Fruit fly (Drosophila melanogaster) whole organism, embryonic: ENCODE results near the gene CG7120.

Experiments
- BEAF-32 ChIP-seq: fragments of 200-800 bp; sonication (Bioruptor generic); optimal IDR thresholded peaks from 3 replicates; lab custom pipeline; 2017; ENCODE audit warnings: missing biosample characterization, missing genetic modification characterization, mild to moderate bottlenecking, moderate library complexity, missing genetic modification reagents
- Blimp-1 ChIP-seq: fragments of 200-800 bp; sonication (Bioruptor generic); optimal IDR thresholded peaks from 3 replicates; lab custom pipeline; 2018; ENCODE audit warnings: missing biosample characterization, missing genetic modification characterization, mild to moderate bottlenecking, moderate library complexity, missing genetic modification reagents
- C15 ChIP-seq: fragments of 200-800 bp; sonication (Bioruptor generic); IDR thresholded peaks from 3 replicates; pipeline ENCODE4 v1.3.6; 2022; ENCODE audit warnings: missing biosample characterization, missing genetic modification characterization
- CG10147 ChIP-seq: fragments of 200-800 bp; sonication (Bioruptor generic); optimal IDR thresholded peaks from 2 replicates; lab custom pipeline; 2019; ENCODE audit warnings: missing biosample characterization, mild to moderate bottlenecking, missing genetic modification characterization, moderate library complexity
- CG10267 ChIP-seq: fragments of 200-800 bp; sonication (Bioruptor generic); optimal IDR thresholded peaks from 2 replicates; lab custom pipeline; 2018; ENCODE audit warnings: missing biosample characterization, mild to moderate bottlenecking, missing genetic modification characterization, moderate library complexity
- CG10366 ChIP-seq: fragments of 200-800 bp; sonication (Bioruptor generic); IDR thresholded peaks from 2 replicates; pipeline ENCODE4 v1.3.6; 2022; ENCODE audit warnings: missing biosample characterization, missing genetic modification characterization
- CG11093 ChIP-seq: fragments of 200-800 bp; sonication (Bioruptor generic); IDR thresholded peaks from 3 replicates; pipeline ENCODE4 v1.3.6; 2022; ENCODE audit warnings: missing biosample characterization, missing genetic modification characterization
- CG11504 ChIP-seq: fragments of 200-800 bp; sonication (Bioruptor generic); optimal IDR thresholded peaks from 3 replicates; lab custom pipeline; 2019; ENCODE audit warnings: missing biosample characterization, mild to moderate bottlenecking, missing genetic modification characterization, moderate library complexity
- CG12155 ChIP-seq: fragments of 200-800 bp; sonication (Bioruptor generic); optimal IDR thresholded peaks from 3 replicates; lab custom pipeline; 2016; ENCODE audit warnings: missing biosample characterization, missing genetic modification characterization
- CG15514 ChIP-seq: fragments of 200-800 bp; sonication (Bioruptor generic); optimal IDR thresholded peaks from 3 replicates; lab custom pipeline; 2017; ENCODE audit warnings: missing biosample characterization, missing genetic modification characterization, mild to moderate bottlenecking, moderate library complexity, missing genetic modification reagents
- CG1602 ChIP-seq: fragments of 200-800 bp; sonication (Bioruptor generic); optimal IDR thresholded peaks from 3 replicates; lab custom pipeline; 2016; ENCODE audit warnings: missing biosample characterization, missing genetic modification characterization
- CG16863 ChIP-seq: fragments of 200-800 bp; sonication (Bioruptor generic); optimal IDR thresholded peaks from 3 replicates; lab custom pipeline; 2016; ENCODE audit warnings: missing biosample characterization, missing genetic modification characterization
- CG2678 ChIP-seq: fragments of 200-800 bp; sonication (Bioruptor generic); optimal IDR thresholded peaks from 3 replicates; lab custom pipeline; 2019; ENCODE audit warnings: missing biosample characterization, mild to moderate bottlenecking, missing genetic modification characterization, moderate library complexity
- CG31441 ChIP-seq: fragments of 200-800 bp; sonication (Bioruptor generic); IDR thresholded peaks from 2 replicates; pipeline ENCODE4 v1.3.6; 2022; ENCODE audit warnings: missing biosample characterization, missing genetic modification characterization
- CG3838 ChIP-seq: fragments of 200-800 bp; sonication (Bioruptor generic); optimal IDR thresholded peaks from 3 replicates; lab custom pipeline; 2016; ENCODE audit warnings: missing biosample characterization, missing genetic modification characterization
- CG4282 ChIP-seq: fragments of 200-800 bp; sonication (Bioruptor generic); optimal IDR thresholded peaks from 2 replicates; lab custom pipeline; 2016; ENCODE audit warnings: missing biosample characterization, missing genetic modification characterization
- CG4820 ChIP-seq: fragments of 200-800 bp; sonication (Bioruptor generic); optimal IDR thresholded peaks from 3 replicates; lab custom pipeline; 2016; ENCODE audit warnings: missing biosample characterization, missing genetic modification characterization
- CG6175 ChIP-seq: fragments of 200-800 bp; sonication (Bioruptor generic); IDR thresholded peaks from 3 replicates; pipeline ENCODE4 v1.3.6; 2022; ENCODE audit warnings: missing biosample characterization, missing genetic modification characterization
- CG7963 ChIP-seq: fragments of 200-800 bp; sonication (Bioruptor generic); IDR thresholded peaks from 3 replicates; pipeline ENCODE4 v1.3.6; 2022; ENCODE audit warnings: missing biosample characterization, missing genetic modification characterization; ENCODE audit not compliant: partially characterized antibody
- HLH3B ChIP-seq: fragments of 200-800 bp; sonication (Bioruptor generic); IDR thresholded peaks from 2 replicates; pipeline ENCODE4 v1.3.6; 2022; ENCODE audit warnings: missing biosample characterization, missing genetic modification characterization
- HLH4C ChIP-seq: fragments of 200-800 bp; sonication (Bioruptor generic); IDR thresholded peaks from 3 replicates; pipeline ENCODE4 v1.3.6; 2022; ENCODE audit warnings: missing biosample characterization, missing genetic modification characterization; ENCODE audit not compliant: partially characterized antibody
- Hr78 ChIP-seq, 2 experiments: fragments of 200-800 bp in 1 of 2; fragments of >200 bp in 1 of 2; sonication (Bioruptor generic) in 1 of 2; optimal IDR thresholded peaks; 2 replicates each; lab custom pipeline; 2017 to 2019; ENCODE audit warnings: missing biosample characterization in 2 of 2, missing genetic modification characterization in 2 of 2, mild to moderate bottlenecking in 1 of 2, moderate library complexity in 1 of 2
- Meics ChIP-seq: fragments of 200-800 bp; sonication (Bioruptor generic); optimal IDR thresholded peaks from 2 replicates; lab custom pipeline; 2017; ENCODE audit warnings: missing biosample characterization, mild to moderate bottlenecking, missing genetic modification characterization
- NC2β ChIP-seq: fragments of 200-800 bp; sonication (Bioruptor generic); optimal IDR thresholded peaks from 2 replicates; lab custom pipeline; 2016; ENCODE audit warnings: missing biosample characterization, missing genetic modification characterization
- Oaz ChIP-seq: fragments of 200-800 bp; sonication (Bioruptor generic); IDR thresholded peaks from 2 replicates; pipeline ENCODE4 v1.3.6; 2022; ENCODE audit warnings: missing biosample characterization, missing genetic modification characterization
- Opbp ChIP-seq: fragments of 200-800 bp; sonication (Bioruptor generic); IDR thresholded peaks from 3 replicates; pipeline ENCODE4 v1.3.6; 2022; ENCODE audit warnings: missing biosample characterization, missing genetic modification characterization; ENCODE audit not compliant: partially characterized antibody
- Rx ChIP-seq: fragments of 200-800 bp; sonication (Bioruptor generic); IDR thresholded peaks from 2 replicates; pipeline ENCODE4 v1.3.6; 2022; ENCODE audit warnings: missing biosample characterization, missing genetic modification characterization
- Taf1 ChIP-seq: fragments of 200-800 bp; sonication (Bioruptor generic); IDR thresholded peaks from 2 replicates; pipeline ENCODE4 v1.3.6; 2022; ENCODE audit warnings: missing biosample characterization, missing genetic modification characterization
- ac ChIP-seq: fragments of 200-800 bp; sonication (Bioruptor generic); optimal IDR thresholded peaks from 3 replicates; lab custom pipeline; 2017; ENCODE audit warnings: missing biosample characterization, mild to moderate bottlenecking, missing genetic modification characterization
- br ChIP-seq: fragments of >200 bp; optimal IDR thresholded peaks from 2 replicates; lab custom pipeline; 2017
- dan ChIP-seq: fragments of 200-800 bp; sonication (Bioruptor generic); IDR thresholded peaks from 2 replicates; pipeline ENCODE4 v1.3.6; 2022; ENCODE audit warnings: missing biosample characterization, missing genetic modification characterization
- dmrt11E ChIP-seq: fragments of 200-800 bp; sonication (Bioruptor generic); optimal IDR thresholded peaks from 3 replicates; lab custom pipeline; 2018; ENCODE audit warnings: missing biosample characterization, mild to moderate bottlenecking, missing genetic modification characterization, moderate library complexity
- dpn ChIP-seq, 2 experiments: fragments of 200-800 bp; sonication (Bioruptor generic); optimal IDR thresholded peaks; 3 replicates each; lab custom pipeline; 2016; ENCODE audit warnings: missing biosample characterization in 2 of 2, missing genetic modification characterization in 2 of 2
- ems ChIP-seq: fragments of 200-800 bp; sonication (Bioruptor generic); optimal IDR thresholded peaks from 3 replicates; lab custom pipeline; 2016; ENCODE audit warnings: missing biosample characterization, missing genetic modification characterization
- fd96Cb ChIP-seq: fragments of 200-800 bp; sonication (Bioruptor generic); optimal IDR thresholded peaks from 2 replicates; lab custom pipeline; 2018; ENCODE audit warnings: missing biosample characterization, mild to moderate bottlenecking, missing genetic modification characterization, moderate library complexity
- ham ChIP-seq: fragments of 200-800 bp; sonication (Bioruptor generic); IDR thresholded peaks from 2 replicates; pipeline ENCODE4 v1.3.6; 2022; ENCODE audit warnings: missing biosample characterization, missing genetic modification characterization
- hbn ChIP-seq: fragments of 200-800 bp; sonication (Bioruptor generic); IDR thresholded peaks from 2 replicates; pipeline ENCODE4 v1.3.6; 2022; ENCODE audit warnings: missing biosample characterization, missing genetic modification characterization; ENCODE audit not compliant: partially characterized antibody
- hth ChIP-seq: fragments of >200 bp; optimal IDR thresholded peaks from 2 replicates; lab custom pipeline; 2017; ENCODE audit warnings: inconsistent platforms
- kni ChIP-seq: fragments of 200-800 bp; sonication (Bioruptor generic); optimal IDR thresholded peaks from 3 replicates; lab custom pipeline; 2017; ENCODE audit warnings: mild to moderate bottlenecking, missing biosample characterization, missing genetic modification reagents, missing genetic modification characterization
- lola ChIP-seq, 3 experiments: fragments of >200 bp in 2 of 3; fragments of 200-800 bp in 1 of 3; sonication (Bioruptor generic) in 1 of 3; optimal IDR thresholded peaks; 2 replicates each; lab custom pipeline; 2017 to 2019; ENCODE audit warnings: missing biosample characterization in 3 of 3, missing genetic modification characterization in 3 of 3, mild to moderate bottlenecking in 1 of 3, moderate library complexity in 1 of 3
- mirr ChIP-seq: fragments of 200-800 bp; sonication (Bioruptor generic); optimal IDR thresholded peaks from 3 replicates; lab custom pipeline; 2018; ENCODE audit warnings: missing biosample characterization, mild to moderate bottlenecking, missing genetic modification characterization
- nau ChIP-seq: fragments of 200-800 bp; sonication (Bioruptor generic); optimal IDR thresholded peaks from 3 replicates; lab custom pipeline; 2017; ENCODE audit warnings: missing biosample characterization, mild to moderate bottlenecking, missing genetic modification characterization, missing genetic modification reagents
- peb ChIP-seq: fragments of 200-800 bp; sonication (Bioruptor generic); IDR thresholded peaks from 2 replicates; pipeline ENCODE4 v1.3.6; 2022; ENCODE audit warnings: missing biosample characterization, missing genetic modification characterization
- psq ChIP-seq: fragments of 200-800 bp; sonication (Bioruptor generic); optimal IDR thresholded peaks from 2 replicates; lab custom pipeline; 2017; ENCODE audit warnings: missing biosample characterization, missing genetic modification characterization
- ro ChIP-seq: fragments of 200-800 bp; sonication (Bioruptor generic); IDR thresholded peaks from 2 replicates; pipeline ENCODE4 v1.3.6; 2022; ENCODE audit warnings: missing biosample characterization, missing genetic modification characterization
- row ChIP-seq: fragments of 200-800 bp; sonication (Bioruptor generic); IDR thresholded peaks from 3 replicates; pipeline ENCODE4 v1.3.6; 2022; ENCODE audit warnings: missing biosample characterization, missing genetic modification characterization
- sim ChIP-seq: fragments of 200-800 bp; sonication (Bioruptor generic); IDR thresholded peaks from 2 replicates; pipeline ENCODE4 v1.3.6; 2022; ENCODE audit warnings: missing biosample characterization, missing genetic modification characterization
- slbo ChIP-seq: fragments of 200-800 bp; sonication (Bioruptor generic); IDR thresholded peaks from 2 replicates; pipeline ENCODE4 v1.3.6; 2022; ENCODE audit warnings: missing biosample characterization, missing genetic modification characterization
- slou ChIP-seq: fragments of 200-800 bp; sonication (Bioruptor generic); optimal IDR thresholded peaks from 3 replicates; lab custom pipeline; 2016; ENCODE audit warnings: missing biosample characterization, missing genetic modification characterization
- twi ChIP-seq: fragments of 200-800 bp; optimal IDR thresholded peaks from 2 replicates; lab custom pipeline; 2019; ENCODE audit warnings: missing biosample characterization, mild to moderate bottlenecking, missing genetic modification characterization, moderate library complexity
- vfl ChIP-seq: fragments of 200-800 bp; sonication (Bioruptor generic); optimal IDR thresholded peaks from 2 replicates; lab custom pipeline; 2016; ENCODE audit warnings: missing biosample characterization, missing genetic modification characterization
- z ChIP-seq: fragments of 200-800 bp; sonication (Bioruptor generic); IDR thresholded peaks from 3 replicates; pipeline ENCODE4 v1.3.6; 2022; ENCODE audit warnings: missing biosample characterization, missing genetic modification characterization

Gene CG7120

dm6 chr3L:8418984-8419383 is 23.2 kb downstream of the CG7120 start (continued):
- TF ChIP-seq ac (GFP tag; lab: Kevin White, UChicago): no peak
- TF ChIP-seq dpn (GFP tag; optimal IDR thresholded peaks at IDR 0.05; lab: Kevin White, UChicago): peak in 1 of 2 experiments; percentile 18
- TF ChIP-seq Blimp-1: peak; percentile 47
- TF ChIP-seq hth (lab: Kevin White, UChicago): no peak
- TF ChIP-seq CG31441 (GFP tag; lab: Robert Waterston, UW): no peak; the same call in 1 of the 2 replicates
- TF ChIP-seq Opbp (GFP tag; lab: Robert Waterston, UW): no peak
- TF ChIP-seq CG11504: no peak
- no peak for TF ChIP-seq CG12155 (GFP tag; lab: Kevin White, UChicago)
- TF ChIP-seq CG15514 (GFP tag; lab: Kevin White, UChicago): no peak
- TF ChIP-seq CG11093 (GFP tag; lab: Robert Waterston, UW): no peak
- no peak; the same call in 1 of the 2 replicates for TF ChIP-seq CG10366 (GFP tag; lab: Robert Waterston, UW)
- TF ChIP-seq dan (GFP tag; lab: Robert Waterston, UW): no peak
- no peak for TF ChIP-seq kni (GFP tag; lab: Kevin White, UChicago)
- no peak for TF ChIP-seq z
- TF ChIP-seq BEAF-32 (GFP tag; lab: Kevin White, UChicago): no peak
- no peak for TF ChIP-seq hbn (GFP tag; lab: Robert Waterston, UW)
- no peak for TF ChIP-seq ems (GFP tag; lab: Kevin White, UChicago)
- no peak for TF ChIP-seq ham (GFP tag; lab: Robert Waterston, UW)
- TF ChIP-seq lola (GFP tag; optimal IDR thresholded peaks at IDR 0.05; lab: Kevin White, UChicago): no peak
- no peak for TF ChIP-seq peb (GFP tag; lab: Robert Waterston, UW)
- TF ChIP-seq row (GFP tag; lab: Robert Waterston, UW): 0 out of 3 replicates have a peak, but pooled peaks have one; percentile 22
- TF ChIP-seq HLH4C (GFP tag; lab: Robert Waterston, UW): no peak
- TF ChIP-seq CG7963 (GFP tag; lab: Robert Waterston, UW): no peak
- peak; percentile 43 for TF ChIP-seq fd96Cb (tag; lab: Kevin White, UChicago)
- no peak for TF ChIP-seq ro (GFP tag; lab: Robert Waterston, UW)
- no peak for TF ChIP-seq slou
- peak; percentile 12 for TF ChIP-seq CG4820 (GFP tag; lab: Kevin White, UChicago)
- 0 out of 2 replicates have a peak, but pooled peaks have one; percentile 20 for TF ChIP-seq slbo (GFP tag; lab: Robert Waterston, UW)
- no peak for TF ChIP-seq CG3838 (GFP tag; lab: Kevin White, UChicago)
- no peak for TF ChIP-seq sim
- no peak for TF ChIP-seq vfl (GFP tag; lab: Kevin White, UChicago)
- TF ChIP-seq twi (tag; lab: Kevin White, UChicago): no peak
- no peak for TF ChIP-seq dmrt11E
- TF ChIP-seq br (lab: Kevin White, UChicago): no peak
- peak; percentile 39; the same call in 1 of the 2 replicates for TF ChIP-seq HLH3B (GFP tag; lab: Robert Waterston, UW)
- no peak for TF ChIP-seq Oaz (GFP tag; lab: Robert Waterston, UW)
- no peak for TF ChIP-seq nau (GFP tag; lab: Kevin White, UChicago)
- no peak for TF ChIP-seq CG10147 (GFP tag; lab: Kevin White, UChicago)
- no peak for TF ChIP-seq NC2β
- no peak for TF ChIP-seq CG2678 (tag; lab: Kevin White, UChicago)
- TF ChIP-seq, all 482 proteins: peak for 47

DNA sequence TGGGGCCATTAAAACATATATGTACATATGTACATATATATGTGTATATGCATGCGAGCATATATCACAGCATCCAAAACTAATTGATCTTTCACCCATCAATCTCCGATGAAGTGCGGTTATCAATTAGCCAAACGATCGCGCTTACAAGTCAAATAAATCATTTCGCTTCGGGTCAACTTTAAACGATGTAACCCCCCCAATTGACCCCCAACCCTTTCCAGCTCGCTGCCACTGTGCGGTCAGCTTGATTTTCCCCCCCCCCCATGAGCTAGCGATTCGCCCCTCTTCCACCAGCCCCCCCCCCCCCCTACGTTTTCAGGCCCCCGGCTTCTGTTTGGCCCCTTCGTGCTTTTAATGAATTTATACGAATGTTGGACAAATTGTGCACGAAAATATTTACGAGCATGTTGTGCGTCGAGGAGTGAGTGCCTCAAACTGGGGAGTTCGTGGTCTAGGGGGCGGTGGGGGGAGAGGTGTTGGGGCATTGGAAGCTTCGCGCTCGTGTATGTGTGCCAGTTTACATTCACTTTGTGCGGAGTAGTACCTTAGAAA is 23.9 kb downstream of the CG7120 start:
- TF ChIP-seq C15 (GFP tag; lab: Robert Waterston, UW): no peak
- TF ChIP-seq Hr78 (GFP tag; optimal IDR thresholded peaks at IDR 0.05; lab: Kevin White, UChicago): peak in 1 of 2 experiments; percentile 98
- TF ChIP-seq CG4282 (GFP tag; lab: Kevin White, UChicago): no peak
- TF ChIP-seq CG1602 (GFP tag; lab: Kevin White, UChicago): no peak
- TF ChIP-seq mirr (GFP tag; lab: Kevin White, UChicago): peak; percentile 13
- TF ChIP-seq psq (GFP tag; lab: Kevin White, UChicago): no peak
- TF ChIP-seq Meics (GFP tag; lab: Kevin White, UChicago): no peak
- no peak for TF ChIP-seq Rx (GFP tag; lab: Robert Waterston, UW)
- no peak for TF ChIP-seq CG10267 (tag; lab: Kevin White, UChicago)
- no peak for TF ChIP-seq Taf1 (GFP tag; lab: Robert Waterston, UW)
- TF ChIP-seq CG16863 (GFP tag; lab: Kevin White, UChicago): no peak
- TF ChIP-seq CG6175 (GFP tag; lab: Robert Waterston, UW): peak; percentile 37; the same call in 1 of the 3 replicates
